Fruit fly (Drosophila melanogaster): ENCODE measurements around the gene CG13244.

dm6 chr2L:15936138-15936537 is 19.4 kb downstream of the CG13244 start:
- TF ChIP-seq CG8478 (optimal IDR thresholded peaks at IDR 0.05) = no peak
- TF ChIP-seq usp (GFP tag; optimal IDR thresholded peaks at IDR 0.05) = no peak
- no peak for TF ChIP-seq psq (optimal IDR thresholded peaks at IDR 0.05)
- TF ChIP-seq pan (optimal IDR thresholded peaks at IDR 0.05) = no peak
- TF ChIP-seq EcR (GFP tag; optimal IDR thresholded peaks at IDR 0.05) = no peak

All from whole organism.